Fruit fly (Drosophila melanogaster) whole organism, embryonic: Measurements from ENCODE around the gene CG31459.

Experiments used
- Atf3 ChIP-seq: fragments of 200-800 bp; sonication (Bioruptor generic); optimal IDR thresholded peaks from 3 replicates; lab custom pipeline; 2016; ENCODE audit warnings: missing biosample characterization, missing genetic modification characterization
- Blimp-1 ChIP-seq: fragments of 200-800 bp; sonication (Bioruptor generic); optimal IDR thresholded peaks from 3 replicates; lab custom pipeline; 2018; ENCODE audit warnings: missing biosample characterization, missing genetic modification characterization, mild to moderate bottlenecking, moderate library complexity, missing genetic modification reagents
- CG10321 ChIP-seq: fragments of 200-800 bp; sonication (Bioruptor generic); IDR thresholded peaks from 2 replicates; pipeline ENCODE4 v1.3.6; 2022; ENCODE audit warnings: missing biosample characterization, missing genetic modification characterization
- CG12299 ChIP-seq: fragments of 200-800 bp; sonication (Bioruptor generic); optimal IDR thresholded peaks from 2 replicates; lab custom pipeline; 2018; ENCODE audit warnings: missing biosample characterization, mild to moderate bottlenecking, missing genetic modification characterization
- CG13296 ChIP-seq: fragments of 200-800 bp; sonication (Bioruptor generic); optimal IDR thresholded peaks from 3 replicates; lab custom pipeline; 2018; ENCODE audit warnings: missing biosample characterization, mild to moderate bottlenecking, missing genetic modification characterization
- CG1529 ChIP-seq: fragments of 200-800 bp; sonication (Bioruptor generic); optimal IDR thresholded peaks from 3 replicates; lab custom pipeline; 2018; ENCODE audit warnings: missing biosample characterization, missing genetic modification characterization
- CG15696 ChIP-seq: fragments of 200-800 bp; sonication (Bioruptor generic); optimal IDR thresholded peaks from 2 replicates; lab custom pipeline; 2019; ENCODE audit warnings: missing biosample characterization, mild to moderate bottlenecking, missing genetic modification characterization, moderate library complexity
- CG1603 ChIP-seq: fragments of 200-800 bp; sonication (Bioruptor generic); optimal IDR thresholded peaks from 2 replicates; lab custom pipeline; 2019; ENCODE audit warnings: missing biosample characterization, mild to moderate bottlenecking, missing genetic modification characterization, moderate library complexity
- CG16779 ChIP-seq: fragments of 200-800 bp; sonication (Bioruptor generic); IDR thresholded peaks from 2 replicates; pipeline ENCODE4 v1.3.6; 2022; ENCODE audit warnings: missing biosample characterization, missing genetic modification characterization
- CG16815 ChIP-seq: fragments of 200-800 bp; sonication (Bioruptor generic); optimal IDR thresholded peaks from 3 replicates; lab custom pipeline; 2017; ENCODE audit warnings: missing biosample characterization, mild to moderate bottlenecking, missing genetic modification characterization
- CG17361 ChIP-seq: fragments of 200-800 bp; sonication (Bioruptor generic); IDR thresholded peaks from 3 replicates; pipeline ENCODE4 v1.3.6; 2022; ENCODE audit warnings: missing biosample characterization, missing genetic modification characterization
- CG17829 ChIP-seq: fragments of 200-800 bp; optimal IDR thresholded peaks from 2 replicates; lab custom pipeline; 2019; ENCODE audit warnings: missing biosample characterization, mild to moderate bottlenecking, missing genetic modification characterization, moderate library complexity
- CG3281 ChIP-seq: fragments of 200-800 bp; sonication (Bioruptor generic); optimal IDR thresholded peaks from 3 replicates; lab custom pipeline; 2017; ENCODE audit warnings: missing biosample characterization, mild to moderate bottlenecking, missing genetic modification characterization
- CG4360 ChIP-seq: fragments of 200-800 bp; sonication (Bioruptor generic); IDR thresholded peaks from 2 replicates; pipeline ENCODE4 v1.3.6; 2022; ENCODE audit warnings: missing biosample characterization, missing genetic modification characterization
- CG43689 ChIP-seq: fragments of 200-800 bp; sonication (Bioruptor generic); IDR thresholded peaks from 2 replicates; pipeline ENCODE4 v1.3.6; 2022; ENCODE audit warnings: missing biosample characterization, missing genetic modification characterization
- CG4617 ChIP-seq: fragments of 200-800 bp; sonication (Bioruptor generic); optimal IDR thresholded peaks from 3 replicates; lab custom pipeline; 2016; ENCODE audit warnings: missing biosample characterization, missing genetic modification characterization, borderline replicate concordance
- CG6689 ChIP-seq: fragments of 200-800 bp; sonication (Bioruptor generic); IDR thresholded peaks from 2 replicates; pipeline ENCODE4 v1.3.6; 2022; ENCODE audit warnings: missing biosample characterization, missing genetic modification characterization
- CG7357 ChIP-seq: fragments of 200-800 bp; sonication (Bioruptor generic); IDR thresholded peaks from 3 replicates; pipeline ENCODE4 v1.3.6; 2022; ENCODE audit warnings: missing biosample characterization, missing genetic modification characterization
- D19A ChIP-seq: fragments of 200-800 bp; optimal IDR thresholded peaks from 3 replicates; lab custom pipeline; 2019; ENCODE audit warnings: missing biosample characterization, mild to moderate bottlenecking, missing genetic modification characterization, moderate library complexity
- Dfd ChIP-seq, 2 experiments: fragments of >200 bp; optimal IDR thresholded peaks; 2 replicates each; lab custom pipeline; 2017; ENCODE audit warnings: missing biosample characterization in 2 of 2, missing genetic modification characterization in 2 of 2
- HLH4C ChIP-seq: fragments of 200-800 bp; sonication (Bioruptor generic); IDR thresholded peaks from 3 replicates; pipeline ENCODE4 v1.3.6; 2022; ENCODE audit warnings: missing biosample characterization, missing genetic modification characterization; ENCODE audit not compliant: partially characterized antibody
- HmgD ChIP-seq: fragments of 200-800 bp; sonication (Bioruptor generic); optimal IDR thresholded peaks from 3 replicates; lab custom pipeline; 2016; ENCODE audit warnings: missing biosample characterization, missing genetic modification characterization
- Hr39 ChIP-seq: fragments of >200 bp; optimal IDR thresholded peaks from 2 replicates; lab custom pipeline; 2017
- Jarid2 ChIP-seq: fragments of 200-800 bp; sonication (Bioruptor generic); optimal IDR thresholded peaks from 3 replicates; lab custom pipeline; 2017; ENCODE audit warnings: mild to moderate bottlenecking, missing biosample characterization, missing genetic modification reagents, missing genetic modification characterization
- Nf-YC ChIP-seq: fragments of 200-800 bp; optimal IDR thresholded peaks from 3 replicates; lab custom pipeline; 2019; ENCODE audit warnings: missing biosample characterization, mild to moderate bottlenecking, missing genetic modification characterization, moderate library complexity
- NfI ChIP-seq: fragments of 200-800 bp; sonication (Bioruptor generic); optimal IDR thresholded peaks from 3 replicates; lab custom pipeline; 2018; ENCODE audit warnings: missing biosample characterization, mild to moderate bottlenecking, missing genetic modification characterization, moderate library complexity
- Usf ChIP-seq: fragments of 200-800 bp; sonication (Bioruptor generic); optimal IDR thresholded peaks from 2 replicates; lab custom pipeline; 2017; ENCODE audit warnings: missing genotype, missing biosample characterization, missing genetic modification characterization
- ab ChIP-seq: fragments of 200-800 bp; sonication (Bioruptor generic); optimal IDR thresholded peaks from 2 replicates; lab custom pipeline; 2016; ENCODE audit warnings: missing biosample characterization, missing genetic modification characterization
- abd-A ChIP-seq: fragments of 200-800 bp; sonication (Bioruptor generic); optimal IDR thresholded peaks from 3 replicates; lab custom pipeline; 2019; ENCODE audit warnings: missing biosample characterization, mild to moderate bottlenecking, missing genetic modification characterization, moderate library complexity
- crol ChIP-seq: fragments of 200-800 bp; sonication (Bioruptor generic); IDR thresholded peaks from 2 replicates; pipeline ENCODE4 v1.3.6; 2022; ENCODE audit warnings: missing biosample characterization, missing genetic modification characterization
- danr ChIP-seq: fragments of 200-800 bp; sonication (Bioruptor generic); IDR thresholded peaks from 2 replicates; pipeline ENCODE4 v1.3.6; 2022; ENCODE audit warnings: missing biosample characterization, missing genetic modification characterization
- dati ChIP-seq: fragments of 200-800 bp; sonication (Bioruptor generic); IDR thresholded peaks from 2 replicates; pipeline ENCODE4 v1.3.6; 2022; ENCODE audit warnings: missing biosample characterization, missing genetic modification characterization
- dysf ChIP-seq: fragments of 200-800 bp; sonication (Bioruptor generic); IDR thresholded peaks from 3 replicates; pipeline ENCODE4 v1.3.6; 2022; ENCODE audit warnings: missing biosample characterization, missing genetic modification characterization
- eve ChIP-seq, 2 experiments: fragments of >200 bp; optimal IDR thresholded peaks; 2 replicates each; lab custom pipeline; 2017; ENCODE audit warnings: missing biosample characterization in 2 of 2, missing genetic modification characterization in 2 of 2
- ewg ChIP-seq: fragments of 200-800 bp; sonication (Bioruptor generic); optimal IDR thresholded peaks from 3 replicates; lab custom pipeline; 2017; ENCODE audit warnings: mild to moderate bottlenecking, missing biosample characterization, missing genetic modification reagents, missing genetic modification characterization
- fru ChIP-seq: fragments of >200 bp; optimal IDR thresholded peaks from 2 replicates; lab custom pipeline; 2017
- gce ChIP-seq: fragments of 200-800 bp; sonication (Bioruptor generic); IDR thresholded peaks from 3 replicates; pipeline ENCODE4 v1.3.6; 2022; ENCODE audit warnings: missing biosample characterization, missing genetic modification characterization
- gcm ChIP-seq: fragments of 200-800 bp; sonication (Bioruptor generic); optimal IDR thresholded peaks from 2 replicates; lab custom pipeline; 2019; ENCODE audit warnings: missing biosample characterization, mild to moderate bottlenecking, missing genetic modification characterization, moderate library complexity
- inv ChIP-seq: fragments of 200-800 bp; sonication (Bioruptor generic); IDR thresholded peaks from 2 replicates; pipeline ENCODE4 v1.3.6; 2022; ENCODE audit warnings: missing biosample characterization, missing genetic modification characterization; ENCODE audit not compliant: partially characterized antibody
- nom ChIP-seq: fragments of 200-800 bp; sonication (Bioruptor generic); optimal IDR thresholded peaks from 2 replicates; lab custom pipeline; 2017; ENCODE audit warnings: missing biosample characterization, missing genetic modification characterization, mild to moderate bottlenecking, moderate library complexity, missing genetic modification reagents
- oc ChIP-seq: fragments of 200-800 bp; sonication (Bioruptor generic); optimal IDR thresholded peaks from 2 replicates; lab custom pipeline; 2018; ENCODE audit warnings: missing biosample characterization, mild to moderate bottlenecking, missing genetic modification characterization, moderate library complexity
- odd ChIP-seq: fragments of 200-800 bp; sonication (Bioruptor generic); optimal IDR thresholded peaks from 2 replicates; lab custom pipeline; 2017; ENCODE audit warnings: missing biosample characterization, mild to moderate bottlenecking, missing genetic modification characterization
- pho ChIP-seq: fragments of 200-800 bp; sonication (Bioruptor generic); optimal IDR thresholded peaks from 2 replicates; lab custom pipeline; 2016; ENCODE audit warnings: missing biosample characterization, missing genetic modification characterization
- psq ChIP-seq: fragments of 200-800 bp; sonication (Bioruptor generic); optimal IDR thresholded peaks from 2 replicates; lab custom pipeline; 2017; ENCODE audit warnings: missing biosample characterization, missing genetic modification characterization
- scrt ChIP-seq: fragments of 200-800 bp; sonication (Bioruptor generic); optimal IDR thresholded peaks from 2 replicates; lab custom pipeline; 2018; ENCODE audit warnings: missing biosample characterization, mild to moderate bottlenecking, missing genetic modification characterization, moderate library complexity
- sens-2 ChIP-seq: fragments of 200-800 bp; sonication (Bioruptor generic); IDR thresholded peaks from 2 replicates; pipeline ENCODE4 v1.3.6; 2022; ENCODE audit warnings: missing biosample characterization, missing genetic modification characterization
- sug ChIP-seq: fragments of 200-800 bp; optimal IDR thresholded peaks from 2 replicates; lab custom pipeline; 2019; ENCODE audit warnings: missing biosample characterization, mild to moderate bottlenecking, missing genetic modification characterization, moderate library complexity
- tap ChIP-seq: fragments of 200-800 bp; optimal IDR thresholded peaks from 3 replicates; lab custom pipeline; 2019; ENCODE audit warnings: missing biosample characterization, mild to moderate bottlenecking, missing genetic modification characterization, moderate library complexity
- tio ChIP-seq: fragments of 200-800 bp; sonication (Bioruptor generic); optimal IDR thresholded peaks from 2 replicates; lab custom pipeline; 2017; ENCODE audit warnings: missing biosample characterization, missing genetic modification characterization, inconsistent platforms
- unc-4 ChIP-seq: fragments of 200-800 bp; sonication (Bioruptor generic); IDR thresholded peaks from 2 replicates; pipeline ENCODE4 v1.3.6; 2022; ENCODE audit warnings: missing biosample characterization, missing genetic modification characterization; ENCODE audit not compliant: partially characterized antibody

CG31459 gene

DNA sequence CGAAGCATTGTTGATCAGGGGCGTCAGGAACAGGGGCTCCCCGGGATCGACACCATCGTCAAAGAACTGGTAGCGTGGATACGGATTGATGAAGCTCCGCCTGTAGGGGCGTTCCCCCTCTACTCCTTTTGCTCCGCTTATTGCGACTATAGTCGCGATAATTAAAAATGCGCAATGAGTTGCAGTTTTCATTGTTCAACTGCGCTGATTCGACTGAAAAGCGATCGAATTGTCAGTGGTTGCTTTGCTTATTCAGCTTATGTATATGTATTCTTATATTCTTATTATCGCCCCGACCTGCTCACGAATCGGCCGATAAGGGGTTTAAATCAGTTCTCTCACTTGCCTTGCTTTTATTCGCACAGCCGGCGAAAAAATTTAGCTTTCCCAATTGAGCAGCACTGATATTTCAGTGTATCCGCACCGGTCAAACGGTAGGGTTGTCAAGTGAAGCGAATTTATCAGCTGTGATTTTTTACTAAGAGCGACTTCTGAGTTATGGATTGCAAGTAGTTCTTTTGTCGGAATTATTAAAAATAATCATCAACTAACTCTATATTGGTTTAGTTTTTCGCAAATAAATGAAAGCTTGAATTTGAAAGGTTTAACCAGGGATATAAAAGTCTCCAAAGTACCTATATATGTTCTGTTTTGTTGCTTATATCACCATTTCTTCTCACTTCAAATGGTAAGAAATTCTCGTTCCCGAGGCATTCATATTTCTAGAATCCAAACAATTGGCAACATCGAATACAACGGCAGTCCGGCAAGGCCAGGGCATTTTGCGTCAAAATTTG is 23.5 kb downstream of the CG31459 start, which contains the start of the genes CG4572 and CG4686 (continued):
- TF ChIP-seq ab (no peak), CG7357 (GFP tag; lab: Robert Waterston, UW) (peak; percentile 83), CG6689 (GFP tag; lab: Robert Waterston, UW) (peak; percentile 77), ewg (GFP tag; lab: Kevin White, UChicago) (peak; percentile 53), fru (lab: Kevin White, UChicago) (no peak), Usf (GFP tag; lab: Kevin White, UChicago) (peak; percentile 66), CG10321 (GFP tag; lab: Robert Waterston, UW) (no peak), nom (GFP tag; lab: Kevin White, UChicago) (peak; percentile 46), CG1529 (GFP tag; lab: Kevin White, UChicago) (peak; percentile 51), crol (no peak), Atf3 (GFP tag; lab: Kevin White, UChicago) (peak; percentile 55), abd-A (tag; lab: Kevin White, UChicago) (no peak), inv (no peak), CG43689 (GFP tag; lab: Robert Waterston, UW) (peak; percentile 16; the same call in 1 of the 2 replicates), odd (GFP tag; lab: Kevin White, UChicago) (peak; percentile 48), CG3281 (GFP tag; lab: Kevin White, UChicago) (peak; percentile 78), HLH4C (no peak), CG16815 (GFP tag; lab: Kevin White, UChicago) (peak; percentile 54), tap (no peak), oc (tag; lab: Kevin White, UChicago) (no peak), tio (GFP tag; lab: Kevin White, UChicago) (peak; percentile 72), scrt (GFP tag; lab: Kevin White, UChicago) (peak; percentile 55), CG4360 (GFP tag; lab: Robert Waterston, UW) (no peak), danr (GFP tag; lab: Robert Waterston, UW) (peak; percentile 75), gce (GFP tag; lab: Robert Waterston, UW) (peak; percentile 67; the same call in 2 of the 3 replicates), sug (tag; lab: Kevin White, UChicago) (peak; percentile 78), CG13296 (GFP tag; lab: Kevin White, UChicago) (peak; percentile 63), dysf (GFP tag; lab: Robert Waterston, UW) (peak; percentile 92), D19A (tag; lab: Kevin White, UChicago) (peak; percentile 62), CG16779 (GFP tag; lab: Robert Waterston, UW) (no peak), Dfd (GFP tag; optimal IDR thresholded peaks at IDR 0.05; lab: Kevin White, UChicago) (no peak), CG15696 (tag; lab: Kevin White, UChicago) (peak; percentile 87), Hr39 (lab: Kevin White, UChicago) (no peak), CG17361 (peak; percentile 96), Jarid2 (GFP tag; lab: Kevin White, UChicago) (peak; percentile 37), Blimp-1 (GFP tag; lab: Kevin White, UChicago) (no peak), CG4617 (GFP tag; lab: Kevin White, UChicago) (peak; percentile 67), pho (peak; percentile 90), unc-4 (0 out of 2 replicates have a peak, but pooled peaks have one; percentile 39), HmgD (GFP tag; lab: Kevin White, UChicago) (peak; percentile 63), NfI (GFP tag; lab: Kevin White, UChicago) (peak; percentile 75), dati (peak; percentile 15; the same call in 1 of the 2 replicates), CG1603 (tag; lab: Kevin White, UChicago) (no peak), eve (GFP tag; optimal IDR thresholded peaks at IDR 0.05; lab: Kevin White, UChicago) (no peak), gcm (GFP tag; lab: Kevin White, UChicago) (peak; percentile 7), sens-2 (peak; percentile 33; the same call in 1 of the 2 replicates), psq (peak; percentile 8), Nf-YC (peak; percentile 83), CG17829 (tag; lab: Kevin White, UChicago) (peak; percentile 92), CG12299 (tag; lab: Kevin White, UChicago) (no peak)
